Worm (Caenorhabditis elegans) whole organism, late embryonic: ENCODE results near the gene C37C3.2.
A peak's percentile ranks its signal among the peaks of the same experiment; 100 is the strongest.

ENCODE experiments used
- C38D4.7 ChIP-seq: fragments of 200-800 bp; sonication (Bioruptor generic); optimal IDR thresholded peaks from 2 replicates; lab custom pipeline; 2018; ENCODE audit warnings: mild to moderate bottlenecking, missing genetic modification characterization, moderate library complexity, missing compliant biosample characterization
- T23F11.4 ChIP-seq: fragments of 200-800 bp; sonication (Bioruptor generic); optimal IDR thresholded peaks from 2 replicates; lab custom pipeline; 2018; ENCODE audit warnings: mild to moderate bottlenecking, missing genetic modification characterization, missing compliant biosample characterization
- ahr-1 ChIP-seq: sonication (generic microtip); optimal IDR thresholded peaks from 2 replicates; lab custom pipeline; 2016; ENCODE audit warnings: missing genetic modification characterization, missing compliant biosample characterization
- ama-1 ChIP-seq: fragments of 150-350 bp; optimal IDR thresholded peaks from 2 replicates; lab custom pipeline; 2014
- ceh-18 ChIP-seq: sonication (generic microtip); optimal IDR thresholded peaks from 2 replicates; lab custom pipeline; 2016; ENCODE audit warnings: missing genetic modification characterization, missing compliant biosample characterization
- ceh-22 ChIP-seq: sonication (generic microtip); optimal IDR thresholded peaks from 2 replicates; lab custom pipeline; 2017; ENCODE audit warnings: missing biosample characterization, missing genetic modification characterization
- ceh-24 ChIP-seq: sonication (generic microtip); optimal IDR thresholded peaks from 2 replicates; lab custom pipeline; 2016; ENCODE audit warnings: mild to moderate bottlenecking, missing genetic modification characterization, missing compliant biosample characterization
- ceh-31 ChIP-seq: sonication (generic microtip); optimal IDR thresholded peaks from 2 replicates; lab custom pipeline; 2016; ENCODE audit warnings: missing genetic modification characterization, missing compliant biosample characterization
- ceh-34 ChIP-seq: sonication (generic microtip); optimal IDR thresholded peaks from 2 replicates; lab custom pipeline; 2016; ENCODE audit warnings: mild to moderate bottlenecking, missing genetic modification characterization, missing compliant biosample characterization
- ceh-6 ChIP-seq: fragments of 200-800 bp; sonication (Bioruptor generic); optimal IDR thresholded peaks from 2 replicates; lab custom pipeline; 2018; ENCODE audit warnings: mild to moderate bottlenecking, missing genetic modification characterization, missing compliant biosample characterization
- ceh-9 ChIP-seq: sonication (generic microtip); optimal IDR thresholded peaks from 2 replicates; lab custom pipeline; 2016; ENCODE audit warnings: mild to moderate bottlenecking, missing genetic modification characterization, inconsistent platforms, missing compliant biosample characterization
- che-1 ChIP-seq: sonication (generic microtip); optimal IDR thresholded peaks from 2 replicates; lab custom pipeline; 2016; ENCODE audit warnings: mild to moderate bottlenecking, missing genetic modification characterization, missing compliant biosample characterization
- dmd-4 ChIP-seq: sonication (generic microtip); optimal IDR thresholded peaks from 2 replicates; lab custom pipeline; 2016; ENCODE audit warnings: borderline replicate concordance, missing genetic modification characterization, missing compliant biosample characterization
- dve-1 ChIP-seq: sonication (generic microtip); optimal IDR thresholded peaks from 2 replicates; lab custom pipeline; 2017; ENCODE audit warnings: antibody characterized with exemption, mild to moderate bottlenecking, missing genetic modification characterization, missing compliant biosample characterization
- elt-4 ChIP-seq: sonication (generic microtip); optimal IDR thresholded peaks from 2 replicates; lab custom pipeline; 2016; ENCODE audit warnings: missing genetic modification characterization, missing compliant biosample characterization
- eyg-1 ChIP-seq: sonication (generic microtip); optimal IDR thresholded peaks from 2 replicates; lab custom pipeline; 2016; ENCODE audit warnings: missing genotype, missing genetic modification characterization, missing compliant biosample characterization
- fax-1 ChIP-seq: sonication (generic microtip); optimal IDR thresholded peaks from 2 replicates; lab custom pipeline; 2016; ENCODE audit warnings: missing genotype, missing genetic modification characterization, missing compliant biosample characterization
- fkh-10 ChIP-seq: fragments of 150-350 bp; optimal IDR thresholded peaks from 2 replicates; lab custom pipeline; 2014; ENCODE audit warnings: missing biosample characterization, missing genetic modification reagents, missing genetic modification characterization
- fkh-6 ChIP-seq: sonication (generic microtip); optimal IDR thresholded peaks from 2 replicates; lab custom pipeline; 2016; ENCODE audit warnings: missing genetic modification characterization, missing compliant biosample characterization
- hlh-13 ChIP-seq: fragments of 200-800 bp; sonication (Bioruptor generic); optimal IDR thresholded peaks from 2 replicates; lab custom pipeline; 2018; ENCODE audit warnings: mild to moderate bottlenecking, missing genetic modification characterization, missing compliant biosample characterization
- hlh-15 ChIP-seq: sonication (generic microtip); optimal IDR thresholded peaks from 2 replicates; lab custom pipeline; 2016; ENCODE audit warnings: missing genetic modification characterization, missing compliant biosample characterization
- hlh-30 ChIP-seq: sonication (generic microtip); optimal IDR thresholded peaks from 2 replicates; lab custom pipeline; 2017; ENCODE audit warnings: antibody characterized with exemption, missing genetic modification characterization, missing compliant biosample characterization; ENCODE audit not compliant: insufficient read depth
- hlh-6 ChIP-seq: sonication (generic microtip); optimal IDR thresholded peaks from 2 replicates; lab custom pipeline; 2016; ENCODE audit warnings: missing genotype, missing genetic modification characterization, missing compliant biosample characterization
- lin-11 ChIP-seq: fragments of 200-800 bp; sonication (Bioruptor generic); optimal IDR thresholded peaks from 2 replicates; lab custom pipeline; 2018; ENCODE audit warnings: mild to moderate bottlenecking, missing genetic modification characterization, missing compliant biosample characterization
- mec-3 ChIP-seq: sonication (generic microtip); optimal IDR thresholded peaks from 2 replicates; lab custom pipeline; 2016; ENCODE audit warnings: borderline replicate concordance, missing genetic modification characterization, missing compliant biosample characterization
- nfya-1 ChIP-seq: sonication (generic microtip); optimal IDR thresholded peaks from 2 replicates; lab custom pipeline; 2017; ENCODE audit warnings: missing genetic modification characterization, mild to moderate bottlenecking, missing compliant biosample characterization, antibody characterized with exemption, moderate library complexity
- nhr-11 ChIP-seq: fragments of 150-350 bp; optimal IDR thresholded peaks from 2 replicates; lab custom pipeline; 2014; ENCODE audit warnings: missing biosample characterization, missing genetic modification characterization
- nhr-232 ChIP-seq: sonication (generic microtip); optimal IDR thresholded peaks from 2 replicates; lab custom pipeline; 2016; ENCODE audit warnings: missing genetic modification characterization, missing compliant biosample characterization
- pat-9 ChIP-seq: fragments of 200-800 bp; sonication (Bioruptor generic); optimal IDR thresholded peaks from 2 replicates; lab custom pipeline; 2018; ENCODE audit warnings: mild to moderate bottlenecking, missing genetic modification characterization, moderate library complexity, missing compliant biosample characterization
- pax-1 ChIP-seq: fragments of 150-350 bp; optimal IDR thresholded peaks from 2 replicates; lab custom pipeline; 2014; ENCODE audit warnings: missing biosample characterization, missing genetic modification characterization
- pha-4 ChIP-seq: fragments of 150-350 bp; optimal IDR thresholded peaks from 2 replicates; lab custom pipeline; 2018; ENCODE audit warnings: missing biosample characterization, missing genetic modification reagents, missing genetic modification characterization
- pqm-1 ChIP-seq: sonication (generic microtip); optimal IDR thresholded peaks from 2 replicates; lab custom pipeline; 2016; ENCODE audit warnings: missing genetic modification characterization, missing compliant biosample characterization
- rnt-1 ChIP-seq: sonication (generic microtip); optimal IDR thresholded peaks from 2 replicates; lab custom pipeline; 2016; ENCODE audit warnings: missing genetic modification characterization, missing compliant biosample characterization
- sox-4 ChIP-seq: sonication (generic microtip); optimal IDR thresholded peaks from 2 replicates; lab custom pipeline; 2017; ENCODE audit warnings: mild to moderate bottlenecking, missing genetic modification characterization, inconsistent platforms, missing compliant biosample characterization
- syd-9 ChIP-seq: sonication (generic microtip); optimal IDR thresholded peaks from 2 replicates; lab custom pipeline; 2016; ENCODE audit warnings: mild to moderate bottlenecking, missing genetic modification characterization, moderate library complexity, missing compliant biosample characterization
- tbx-2 ChIP-seq: sonication (generic microtip); optimal IDR thresholded peaks from 2 replicates; lab custom pipeline; 2016; ENCODE audit warnings: missing genetic modification characterization, missing compliant biosample characterization
- tbx-7 ChIP-seq: sonication (generic microtip); optimal IDR thresholded peaks from 2 replicates; lab custom pipeline; 2016; ENCODE audit warnings: missing genotype, missing genetic modification characterization, missing compliant biosample characterization
- ttx-3 ChIP-seq: sonication (generic microtip); optimal IDR thresholded peaks from 2 replicates; lab custom pipeline; 2016; ENCODE audit warnings: missing genetic modification reagents, missing genetic modification characterization, missing compliant biosample characterization
- unc-3 ChIP-seq, 2 experiments: fragments of 200-800 bp in 1 of 2; sonication (Bioruptor generic) in 1 of 2; sonication (generic microtip) in 1 of 2; conservative IDR thresholded peaks in 1 of 2; optimal IDR thresholded peaks in 1 of 2; 2 replicates each; pipeline versions ENCODE4 v1.3.6 to Lab custom; 2016 to 2022; ENCODE audit warnings: missing compliant biosample characterization in 2 of 2, missing genetic modification characterization in 2 of 2, missing genetic modification reagents in 1 of 2
- unc-55 ChIP-seq: sonication (generic microtip); optimal IDR thresholded peaks from 2 replicates; lab custom pipeline; 2017; ENCODE audit warnings: missing biosample characterization, missing genetic modification reagents, missing genetic modification characterization
- unc-86 ChIP-seq: sonication (generic microtip); optimal IDR thresholded peaks from 2 replicates; lab custom pipeline; 2016; ENCODE audit warnings: missing genetic modification characterization, missing compliant biosample characterization
- zip-5 ChIP-seq: sonication (generic microtip); optimal IDR thresholded peaks from 2 replicates; lab custom pipeline; 2016; ENCODE audit warnings: missing genetic modification characterization, missing compliant biosample characterization

The C37C3.2 gene

ce11 chrV:7854603-7855002, 1.1 kb upstream of the C37C3.2 start, which contains the start of the genes C37C3.9 and C37C3.18:
Gene C37C3.9, minus strand, starts transcription at chrV:7854700.
Gene C37C3.18, plus strand, starts transcription at chrV:7854993.
- TF ChIP-seq elt-4 (tag; lab: Kevin White, UChicago) (no peak), ceh-9 (tag; lab: Kevin White, UChicago) (no peak), C38D4.7 (GFP tag; lab: Kevin White, UChicago) (no peak), nhr-11 (no peak), hlh-30 (tag; lab: Kevin White, UChicago) (peak; percentile 6), nfya-1 (tag; lab: Kevin White, UChicago) (peak; percentile 63), ceh-31 (peak; percentile 42), ceh-22 (tag; lab: Kevin White, UChicago) (no peak), lin-11 (no peak), eyg-1 (tag; lab: Kevin White, UChicago) (no peak), zip-5 (no peak), tbx-2 (tag; lab: Kevin White, UChicago) (peak; percentile 19), ceh-34 (tag; lab: Kevin White, UChicago) (peak; percentile 29), sox-4 (tag; lab: Kevin White, UChicago) (no peak), nhr-232 (tag; lab: Kevin White, UChicago) (no peak), che-1 (tag; lab: Kevin White, UChicago) (no peak), ceh-18 (tag; lab: Kevin White, UChicago) (peak; percentile 48), unc-55 (GFP tag; lab: Kevin White, UChicago) (peak; percentile 73), fkh-10 (GFP tag; lab: Kevin White, UChicago) (no peak), syd-9 (tag; lab: Kevin White, UChicago) (no peak), fax-1 (tag; lab: Kevin White, UChicago) (no peak), T23F11.4 (peak; percentile 39), ahr-1 (tag; lab: Kevin White, UChicago) (no peak), unc-86 (tag; lab: Kevin White, UChicago) (no peak), pat-9 (no peak), hlh-6 (no peak), ama-1 (lab: Kevin White, UChicago) (no peak), pqm-1 (tag; lab: Kevin White, UChicago) (peak; percentile 31), fkh-6 (tag; lab: Kevin White, UChicago) (no peak), dve-1 (tag; lab: Kevin White, UChicago) (no peak), rnt-1 (tag; lab: Kevin White, UChicago) (peak; percentile 58)

DNA sequence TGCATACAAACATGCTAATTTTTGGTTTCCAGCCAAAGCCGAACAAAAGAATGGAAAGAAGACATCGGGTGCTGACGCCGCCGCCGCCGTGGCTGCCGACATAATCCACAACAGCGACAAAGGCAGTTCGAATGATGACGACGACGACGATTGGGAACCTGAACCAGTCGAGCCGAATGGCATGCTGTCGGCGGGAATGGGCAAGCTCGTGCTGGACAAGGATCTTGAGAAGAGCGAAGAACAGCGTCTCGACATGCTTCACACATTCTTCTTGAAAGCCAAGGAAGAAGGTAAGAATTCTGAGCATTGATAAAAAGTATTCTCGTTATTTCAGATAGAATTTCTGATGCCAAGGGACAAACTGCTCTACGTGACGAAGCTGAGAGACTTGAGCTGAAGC, 897 bp downstream of the C37C3.2 start:
- TF ChIP-seq ahr-1 (tag; lab: Kevin White, UChicago): no peak
- no peak for TF ChIP-seq ceh-34 (tag; lab: Kevin White, UChicago)
- no peak for TF ChIP-seq tbx-7 (tag; lab: Kevin White, UChicago)
- TF ChIP-seq pax-1: no peak
- no peak for TF ChIP-seq ceh-6 (GFP tag; lab: Kevin White, UChicago)
- no peak for TF ChIP-seq ttx-3 (tag; lab: Kevin White, UChicago)
- no peak for TF ChIP-seq pha-4 (tag; lab: Kevin White, UChicago)
- TF ChIP-seq hlh-15 (tag; lab: Kevin White, UChicago): no peak
- no peak for TF ChIP-seq hlh-13
- TF ChIP-seq dve-1 (tag; lab: Kevin White, UChicago): no peak
- TF ChIP-seq ceh-24 (tag; lab: Kevin White, UChicago): no peak
- TF ChIP-seq mec-3 (tag; lab: Kevin White, UChicago): no peak
- TF ChIP-seq nhr-11: no peak
- TF ChIP-seq unc-3 (GFP tag; conservative IDR thresholded peaks at IDR 0.05; lab: Robert Waterston, UW): no peak
- no peak for TF ChIP-seq unc-3 (tag; optimal IDR thresholded peaks at IDR 0.05; lab: Kevin White, UChicago)
- TF ChIP-seq T23F11.4: no peak
- TF ChIP-seq rnt-1 (tag; lab: Kevin White, UChicago): no peak
- TF ChIP-seq che-1 (tag; lab: Kevin White, UChicago): no peak
- TF ChIP-seq dmd-4: no peak
- TF ChIP-seq ceh-31: no peak
